Fruit fly (Drosophila melanogaster) whole organism, adult: ENCODE results near the gene Corp.

Experiments
- CG11617 ChIP-seq: fragments of 200-800 bp; sonication (Bioruptor generic); optimal IDR thresholded peaks from 2 replicates; lab custom pipeline; 2017; ENCODE audit warnings: mild to moderate bottlenecking, missing biosample characterization, missing genetic modification reagents, missing genetic modification characterization
- CG12768 ChIP-seq: fragments of 200-800 bp; sonication (Bioruptor generic); optimal IDR thresholded peaks from 2 replicates; lab custom pipeline; 2017; ENCODE audit warnings: missing biosample characterization, missing genetic modification characterization, mild to moderate bottlenecking, moderate library complexity, missing genetic modification reagents
- CG14711 ChIP-seq: fragments of 200-800 bp; sonication (Bioruptor generic); optimal IDR thresholded peaks from 2 replicates; lab custom pipeline; 2018; ENCODE audit warnings: missing biosample characterization, mild to moderate bottlenecking, missing genetic modification characterization, moderate library complexity
- CG1620 ChIP-seq: fragments of 200-800 bp; sonication (Bioruptor generic); optimal IDR thresholded peaks from 2 replicates; lab custom pipeline; 2016; ENCODE audit warnings: missing biosample characterization, missing genetic modification characterization
- CG33017 ChIP-seq: fragments of 200-800 bp; sonication (Bioruptor generic); optimal IDR thresholded peaks from 2 replicates; lab custom pipeline; 2018; ENCODE audit warnings: missing biosample characterization, mild to moderate bottlenecking, missing genetic modification characterization, moderate library complexity
- CG5204 ChIP-seq: fragments of 200-800 bp; sonication (Bioruptor generic); optimal IDR thresholded peaks from 2 replicates; lab custom pipeline; 2016; ENCODE audit warnings: missing biosample characterization, missing genetic modification characterization
- CG7045 ChIP-seq: fragments of 200-800 bp; sonication (Bioruptor generic); optimal IDR thresholded peaks from 2 replicates; lab custom pipeline; 2017; ENCODE audit warnings: missing biosample characterization, mild to moderate bottlenecking, missing genetic modification characterization
- CG7101 ChIP-seq: fragments of 200-800 bp; sonication (Bioruptor generic); optimal IDR thresholded peaks from 2 replicates; lab custom pipeline; 2018; ENCODE audit warnings: missing biosample characterization, mild to moderate bottlenecking, missing genetic modification characterization, moderate library complexity
- Clk ChIP-seq: fragments of 200-800 bp; sonication (Bioruptor generic); optimal IDR thresholded peaks from 2 replicates; lab custom pipeline; 2017; ENCODE audit warnings: missing biosample characterization, missing genetic modification characterization
- Crg-1 ChIP-seq: fragments of 200-800 bp; sonication (Bioruptor generic); optimal IDR thresholded peaks from 2 replicates; lab custom pipeline; 2016; ENCODE audit warnings: missing biosample characterization, missing genetic modification characterization
- Hr96 ChIP-seq: fragments of 200-800 bp; sonication (Bioruptor generic); optimal IDR thresholded peaks from 2 replicates; lab custom pipeline; 2016; ENCODE audit warnings: missing biosample characterization, missing genetic modification characterization
- Mnt ChIP-seq: fragments of 200-800 bp; sonication (Bioruptor generic); optimal IDR thresholded peaks from 2 replicates; lab custom pipeline; 2016; ENCODE audit warnings: missing biosample characterization, mild to moderate bottlenecking, missing genetic modification characterization
- bab1 ChIP-seq: fragments of 200-800 bp; sonication (Bioruptor generic); optimal IDR thresholded peaks from 3 replicates; lab custom pipeline; 2019; ENCODE audit warnings: missing biosample characterization, mild to moderate bottlenecking, missing genetic modification characterization, moderate library complexity
- cic ChIP-seq: fragments of 200-800 bp; sonication (Bioruptor generic); optimal IDR thresholded peaks from 2 replicates; lab custom pipeline; 2017; ENCODE audit warnings: missing biosample characterization, mild to moderate bottlenecking, missing genetic modification characterization, moderate library complexity
- cnc ChIP-seq, 2 experiments: fragments of >200 bp; optimal IDR thresholded peaks; 2 replicates each; lab custom pipeline; 2017
- kay ChIP-seq: fragments of 200-800 bp; sonication (Bioruptor generic); peaks from one replicate; lab custom pipeline; 2016; ENCODE audit warnings: missing biosample characterization, missing genetic modification characterization, borderline replicate concordance
- ovo ChIP-seq: fragments of 200-800 bp; sonication (Bioruptor generic); optimal IDR thresholded peaks from 2 replicates; lab custom pipeline; 2016; ENCODE audit warnings: missing biosample characterization, missing genetic modification characterization
- pad ChIP-seq: fragments of 200-800 bp; sonication (Bioruptor generic); optimal IDR thresholded peaks from 3 replicates; lab custom pipeline; 2017; ENCODE audit warnings: missing biosample characterization, missing genetic modification characterization, mild to moderate bottlenecking, moderate library complexity, missing genetic modification reagents
- tj ChIP-seq: fragments of 200-800 bp; sonication (Bioruptor generic); optimal IDR thresholded peaks from 3 replicates; lab custom pipeline; 2017; ENCODE audit warnings: missing biosample characterization, mild to moderate bottlenecking, missing genetic modification characterization, moderate library complexity
- toe ChIP-seq: fragments of 200-800 bp; sonication (Bioruptor generic); optimal IDR thresholded peaks from 2 replicates; lab custom pipeline; 2016; ENCODE audit warnings: missing biosample characterization, missing genetic modification characterization

The Corp gene

dm6 chrX:8252284-8252886 is 18.8 kb downstream of the Corp start, which contains the start of gene CG1632:
Gene CG1632, plus strand, starts transcription at chrX:8252670.
- TF ChIP-seq Hr96 (GFP tag; lab: Kevin White, UChicago) = no peak
- TF ChIP-seq cnc (optimal IDR thresholded peaks at IDR 0.05; lab: Kevin White, UChicago) = no peak
- no peak for TF ChIP-seq CG33017
- no peak for TF ChIP-seq CG7101 (tag; lab: Kevin White, UChicago)
- TF ChIP-seq CG11617 (GFP tag; lab: Kevin White, UChicago) = no peak

dm6 chrX:8251268-8251996 is 19.8 kb downstream of the Corp start, which contains the start of gene ND-75:
Gene ND-75, minus strand, starts transcription at chrX:8251687.
- TF ChIP-seq cnc (optimal IDR thresholded peaks at IDR 0.05; lab: Kevin White, UChicago) = no peak
- TF ChIP-seq bab1 (GFP tag; lab: Kevin White, UChicago) = peak; percentile 35

DNA sequence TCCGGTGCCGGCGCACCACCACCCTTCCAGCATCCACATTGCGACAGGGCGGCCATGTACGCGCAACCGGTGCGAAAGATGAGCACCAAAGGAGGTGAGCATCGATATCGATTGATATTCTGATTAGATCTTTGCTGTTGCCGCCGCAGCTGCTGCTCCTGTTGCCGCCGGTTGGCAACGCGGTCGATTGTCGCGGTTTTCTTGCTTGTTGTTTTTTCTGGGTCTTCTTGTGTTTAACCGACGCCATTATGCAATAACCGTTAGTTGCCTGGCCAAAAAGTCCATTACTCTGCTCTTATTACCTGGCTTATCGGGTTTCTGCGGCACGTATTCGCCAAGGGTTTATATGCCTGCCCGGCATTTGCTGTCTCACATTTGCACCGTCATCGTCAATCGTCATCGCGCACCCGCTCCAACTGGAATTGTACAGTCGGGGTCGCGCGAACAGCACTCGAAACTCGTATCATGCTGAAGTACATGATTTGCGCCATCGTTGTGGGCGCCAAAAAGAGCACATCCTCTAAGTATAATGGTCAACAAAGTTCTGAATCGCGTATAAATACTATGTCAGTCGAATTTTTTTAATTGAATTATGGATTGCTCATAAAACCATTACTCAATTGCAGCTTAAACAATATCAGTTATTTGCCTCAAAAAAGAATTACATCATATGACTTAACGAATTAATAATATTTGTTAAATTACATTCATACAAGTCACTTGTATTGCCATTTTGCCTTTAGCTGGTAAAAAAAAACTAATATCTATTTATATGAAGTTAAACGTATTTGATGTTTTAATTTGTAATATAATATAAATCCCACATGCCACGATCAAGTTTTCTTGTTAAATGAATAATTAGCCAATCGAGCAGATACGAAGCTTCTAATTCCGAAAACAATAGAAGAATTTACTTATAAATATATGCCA is 27.0 kb downstream of the Corp start, which contains the start of gene sni:
Gene sni (minus strand): TSS at position 51 of the 930 bp plus-strand sequence.
- TF ChIP-seq Clk (GFP tag; lab: Kevin White, UChicago) = no peak
- peak; percentile 60 for TF ChIP-seq CG7101 (tag; lab: Kevin White, UChicago)
- no peak for TF ChIP-seq CG5204 (GFP tag; lab: Kevin White, UChicago)
- TF ChIP-seq CG12768 = peak; percentile 36
- no peak for TF ChIP-seq Hr96 (GFP tag; lab: Kevin White, UChicago)
- no peak for TF ChIP-seq pad
- no peak for TF ChIP-seq cic (GFP tag; lab: Kevin White, UChicago)
- no peak for TF ChIP-seq CG1620 (GFP tag; lab: Kevin White, UChicago)
- TF ChIP-seq CG7045 (GFP tag; lab: Kevin White, UChicago) = no peak
- peak; percentile 32 for TF ChIP-seq CG14711 (tag; lab: Kevin White, UChicago)
- peak; percentile 39 for TF ChIP-seq CG11617 (GFP tag; lab: Kevin White, UChicago)
- peak; percentile 21 for TF ChIP-seq CG33017
- TF ChIP-seq kay (GFP tag; lab: Kevin White, UChicago) = no peak
- no peak for TF ChIP-seq toe (GFP tag; lab: Kevin White, UChicago)
- no peak for TF ChIP-seq Mnt (GFP tag; lab: Kevin White, UChicago)
- TF ChIP-seq ovo (GFP tag; lab: Kevin White, UChicago) = peak; percentile 28
- no peak for TF ChIP-seq Crg-1 (GFP tag; lab: Kevin White, UChicago)
- TF ChIP-seq cnc (optimal IDR thresholded peaks at IDR 0.05; lab: Kevin White, UChicago) = peak; percentile 94 to 98
- TF ChIP-seq bab1 (GFP tag; lab: Kevin White, UChicago) = no peak
- peak; percentile 76 for TF ChIP-seq tj (GFP tag; lab: Kevin White, UChicago)

- TF ChIP-seq CG12768 = peak; percentile 12
- peak; percentile 34 for TF ChIP-seq CG14711 (tag; lab: Kevin White, UChicago)
- TF ChIP-seq Crg-1 (GFP tag; lab: Kevin White, UChicago) = peak; percentile 29
- TF ChIP-seq Mnt (GFP tag; lab: Kevin White, UChicago) = peak; percentile 64
- TF ChIP-seq pad = no peak
Measured at dm6 chrX:8243251-8243650, 28.0 kb downstream of the Corp start.

DNA sequence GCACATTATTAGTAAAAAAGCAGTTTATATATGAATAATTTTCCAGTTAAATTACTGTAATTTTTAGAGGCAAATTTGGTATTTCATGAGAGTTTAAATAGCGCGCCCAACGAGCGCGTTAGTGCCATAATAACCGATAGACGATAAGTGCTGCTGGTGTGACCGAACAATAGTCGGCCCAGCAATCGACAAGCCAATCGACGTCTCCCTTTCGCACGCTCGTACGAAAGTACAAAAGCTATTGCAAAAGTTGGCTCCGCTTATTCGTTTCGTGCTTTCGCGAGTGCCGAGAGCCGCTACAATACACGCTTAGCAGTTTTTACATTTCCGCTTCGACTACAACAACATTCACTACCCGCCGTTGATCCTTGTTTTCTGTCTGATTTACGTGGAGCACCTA is 28.9 kb downstream of the Corp start, which contains the start of gene Trxr1:
Gene Trxr1 (plus strand): TSS at position 231 of the 400 bp plus-strand sequence.
- TF ChIP-seq CG7101 (tag; lab: Kevin White, UChicago) (peak; percentile 24), CG33017 (peak; percentile 20), CG12768 (no peak), CG1620 (GFP tag; lab: Kevin White, UChicago) (no peak), Crg-1 (GFP tag; lab: Kevin White, UChicago) (no peak), Clk (GFP tag; lab: Kevin White, UChicago) (no peak), pad (peak; percentile 30), tj (GFP tag; lab: Kevin White, UChicago) (peak; percentile 46), CG14711 (tag; lab: Kevin White, UChicago) (peak; percentile 19), CG5204 (GFP tag; lab: Kevin White, UChicago) (no peak), ovo (GFP tag; lab: Kevin White, UChicago) (peak; percentile 22), toe (GFP tag; lab: Kevin White, UChicago) (no peak), Hr96 (GFP tag; lab: Kevin White, UChicago) (no peak), Mnt (GFP tag; lab: Kevin White, UChicago) (peak; percentile 63), cnc (optimal IDR thresholded peaks at IDR 0.05; lab: Kevin White, UChicago) (no peak), kay (GFP tag; lab: Kevin White, UChicago) (no peak), CG7045 (GFP tag; lab: Kevin White, UChicago) (no peak), CG11617 (GFP tag; lab: Kevin White, UChicago) (peak; percentile 47), bab1 (GFP tag; lab: Kevin White, UChicago) (peak; percentile 75), cic (GFP tag; lab: Kevin White, UChicago) (peak; percentile 4)
